Fruit fly (Drosophila melanogaster): ENCODE measurements around the gene TfIIA-L.

Gene TfIIA-L

DNA sequence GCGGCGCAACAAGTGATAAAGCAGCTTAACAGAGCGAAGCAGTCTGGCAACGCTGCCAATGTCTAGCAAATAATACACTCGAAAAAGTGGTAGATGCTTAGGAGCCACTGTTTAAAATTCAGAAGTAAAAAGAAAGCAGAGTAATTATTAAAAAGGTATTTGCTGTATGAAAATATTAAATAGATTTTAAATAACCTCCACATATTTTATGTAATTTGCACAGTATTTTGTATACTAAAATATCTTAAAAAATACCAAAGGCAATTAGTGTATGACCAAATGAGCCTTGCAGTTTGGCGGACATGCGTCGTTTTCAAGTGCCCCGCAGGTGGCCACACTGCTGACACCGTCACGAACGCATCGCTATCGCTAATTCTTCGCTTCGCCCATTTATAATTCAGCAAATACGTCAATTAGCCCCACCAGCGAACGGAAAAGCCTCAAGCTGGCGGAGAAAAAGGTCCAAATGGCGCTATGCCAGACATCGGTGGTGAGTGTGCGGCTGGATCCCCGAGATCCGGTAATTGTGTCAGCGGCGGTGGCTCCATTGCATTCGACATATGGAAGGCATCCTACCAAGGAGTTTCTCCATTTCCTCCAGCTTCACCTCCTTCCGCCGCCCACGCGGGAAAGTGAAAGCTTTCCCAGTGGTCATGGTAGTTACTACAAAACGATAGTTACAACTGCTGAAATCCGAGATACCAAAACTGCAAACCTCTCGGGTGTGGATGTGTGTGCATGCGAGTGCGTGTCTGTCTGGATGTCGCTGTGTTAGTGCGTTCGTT lies 2.4 kb downstream of the TfIIA-L start, which contains the start of gene pll (continued):
- TF ChIP-seq CG12391 (tag; optimal IDR thresholded peaks at IDR 0.05) (peak; percentile 92), Taf1 (GFP tag; IDR thresholded peaks at IDR 0.05) (peak; percentile 76), inv (GFP tag; IDR thresholded peaks at IDR 0.05; ENCODE audit: partially characterized antibody) (peak; percentile 22; the same call in 1 of the 2 replicates), CG31224 (GFP tag; IDR thresholded peaks at IDR 0.05) (peak; percentile 84), hb (GFP tag; IDR thresholded peaks at IDR 0.05; ENCODE audit: partially characterized antibody) (no peak), CG32767 (GFP tag; IDR thresholded peaks at IDR 0.05) (peak; percentile 77), D19B (GFP tag; optimal IDR thresholded peaks at IDR 0.05) (no peak), CG11085 (GFP tag; IDR thresholded peaks at IDR 0.05) (peak; percentile 77; the same call in 1 of the 2 replicates), E2f1 (GFP tag; IDR thresholded peaks at IDR 0.05) (peak; percentile 90), CG12744 (GFP tag; optimal IDR thresholded peaks at IDR 0.05) (peak; percentile 77), CG10209 (GFP tag; optimal IDR thresholded peaks at IDR 0.05) (peak; percentile 69), Optix (GFP tag; IDR thresholded peaks at IDR 0.05) (0 out of 3 replicates have a peak, but pooled peaks have one; percentile 41), CG8281 (tag; optimal IDR thresholded peaks at IDR 0.05) (no peak), CG13894 (tag; optimal IDR thresholded peaks at IDR 0.05) (no peak), CG1602 (GFP tag; optimal IDR thresholded peaks at IDR 0.05) (peak; percentile 81), dati (GFP tag; IDR thresholded peaks at IDR 0.05) (peak; percentile 65), CG10565 (GFP tag; optimal IDR thresholded peaks at IDR 0.05) (peak; percentile 42), CG4730 (GFP tag; IDR thresholded peaks at IDR 0.05) (peak; percentile 84), CG18619 (GFP tag; optimal IDR thresholded peaks at IDR 0.05) (peak; percentile 68), CG42726 (GFP tag; IDR thresholded peaks at IDR 0.05; ENCODE audit: partially characterized antibody) (peak; percentile 35; the same call in 1 of the 2 replicates), pnt (GFP tag; optimal IDR thresholded peaks at IDR 0.05) (peak; percentile 36), tio (GFP tag; optimal IDR thresholded peaks at IDR 0.05) (no peak), z (GFP tag; IDR thresholded peaks at IDR 0.05) (no peak), CG15011 (GFP tag; optimal IDR thresholded peaks at IDR 0.05) (no peak), CG14860 (GFP tag; IDR thresholded peaks at IDR 0.05; ENCODE audit: partially characterized antibody) (no peak), ttk (GFP tag; IDR thresholded peaks at IDR 0.05) (peak; percentile 84), CG9609 (GFP tag; optimal IDR thresholded peaks at IDR 0.05) (peak; percentile 53), Lpt (GFP tag; optimal IDR thresholded peaks at IDR 0.05) (no peak), CG3163 (GFP tag; optimal IDR thresholded peaks at IDR 0.05) (peak; percentile 29), vvl (GFP tag; IDR thresholded peaks at IDR 0.05) (peak; percentile 93), HmgZ (tag; optimal IDR thresholded peaks at IDR 0.05) (peak; percentile 85), Side (GFP tag; optimal IDR thresholded peaks at IDR 0.05) (peak; percentile 41), CG34422 (GFP tag; IDR thresholded peaks at IDR 0.05) (peak; percentile 87), CG13287 (GFP tag; IDR thresholded peaks at IDR 0.05; ENCODE audit: partially characterized antibody) (peak; percentile 69), Fer1 (GFP tag; optimal IDR thresholded peaks at IDR 0.05) (peak; percentile 72), Drgx (GFP tag; IDR thresholded peaks at IDR 0.05) (peak; percentile 90), CG14710 (tag; optimal IDR thresholded peaks at IDR 0.05) (peak; percentile 86), HLH4C (GFP tag; IDR thresholded peaks at IDR 0.05; ENCODE audit: partially characterized antibody) (peak; percentile 51; the same call in 1 of the 3 replicates), CG18262 (tag; optimal IDR thresholded peaks at IDR 0.05) (peak; percentile 74), CG8478 (optimal IDR thresholded peaks at IDR 0.05) (no peak), CG17385 (GFP tag; optimal IDR thresholded peaks at IDR 0.05) (no peak), zfh1 (GFP tag; IDR thresholded peaks at IDR 0.05) (peak; percentile 91), CG8359 (GFP tag; optimal IDR thresholded peaks at IDR 0.05; ENCODE audit: borderline replicate concordance) (no peak), H2.0 (GFP tag; IDR thresholded peaks at IDR 0.05) (peak; percentile 84), Awh (GFP tag; IDR thresholded peaks at IDR 0.05) (peak; percentile 84), Meics (GFP tag; optimal IDR thresholded peaks at IDR 0.05) (peak; percentile 76), CG9797 (GFP tag; optimal IDR thresholded peaks at IDR 0.05) (peak; percentile 96), CG32532 (GFP tag; IDR thresholded peaks at IDR 0.05) (peak; percentile 93), CG7372 (GFP tag; IDR thresholded peaks at IDR 0.05) (peak; percentile 83)

Data from whole organism, embryonic.